Fruit fly (Drosophila melanogaster): ENCODE measurements around the gene CG17110.

DNA sequence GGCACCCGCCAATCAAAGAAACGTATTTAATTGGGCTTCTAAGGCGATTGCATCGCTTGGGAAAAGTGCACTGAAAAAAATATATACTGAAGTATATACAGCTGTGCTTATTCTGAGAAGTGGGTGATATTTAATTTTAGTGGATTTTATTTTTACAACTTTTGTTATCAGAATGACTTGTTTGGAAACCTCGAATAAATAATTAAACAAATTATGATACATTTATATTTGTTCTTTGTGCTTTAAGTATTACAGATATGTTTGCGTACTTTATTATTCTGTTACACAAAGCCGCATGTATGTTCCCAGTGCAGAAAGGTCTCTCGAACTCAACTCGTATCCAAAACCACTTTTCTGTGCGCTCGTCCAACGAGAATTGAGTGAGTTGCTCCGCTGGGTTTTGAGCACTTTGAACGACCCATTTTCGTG, 42.8 kb upstream of the CG17110 start:
- TF ChIP-seq Myc (optimal IDR thresholded peaks at IDR 0.05) (no peak), psq (optimal IDR thresholded peaks at IDR 0.05) (no peak), ttk (optimal IDR thresholded peaks at IDR 0.05) (no peak)

Measured in Kc167 (cell line).